Fruit fly (Drosophila melanogaster) S2 (cell line): Measurements from ENCODE around the gene yellow-g2.

ENCODE experiments used
- CG8478 ChIP-seq: fragments of >200 bp; optimal IDR thresholded peaks from 2 replicates; lab custom pipeline; 2018
- CTCF ChIP-seq, 2 experiments: fragments of >200 bp; optimal IDR thresholded peaks; 2 replicates each; lab custom pipeline; 2018

dm6 chr3L:2237034-2237433 lies 39.3 kb upstream of the yellow-g2 start, which contains the start of gene CG9018:
- no peak for TF ChIP-seq CG8478 (lab: Kevin White, UChicago)
- peak; percentile 91 for TF ChIP-seq CTCF (optimal IDR thresholded peaks at IDR 0.05; lab: Kevin White, UChicago)
